Worm (Caenorhabditis elegans) whole organism, mixed stage, embryonic: ENCODE measurements around the gene rga-5.

ENCODE experiments used
- elt-1 ChIP-seq: sonication (generic microtip); optimal IDR thresholded peaks from 2 replicates; lab custom pipeline; 2017; ENCODE audit warnings: missing genetic modification characterization, mild to moderate bottlenecking, missing compliant biosample characterization, antibody characterized with exemption, moderate library complexity, borderline replicate concordance; ENCODE audit not compliant: insufficient read depth
- elt-3 ChIP-seq: fragments of 150-350 bp; optimal IDR thresholded peaks from 2 replicates; lab custom pipeline; 2014; ENCODE audit warnings: missing biosample characterization, missing genetic modification characterization
- mab-5 ChIP-seq: fragments of 150-350 bp; optimal IDR thresholded peaks from 2 replicates; lab custom pipeline; 2014; ENCODE audit warnings: missing biosample characterization, missing genetic modification characterization
- nhr-237 ChIP-seq: fragments of 150-350 bp; optimal IDR thresholded peaks from 2 replicates; lab custom pipeline; 2014; ENCODE audit warnings: missing biosample characterization, missing genetic modification characterization
- nhr-76 ChIP-seq: sonication (generic microtip); optimal IDR thresholded peaks from 2 replicates; lab custom pipeline; 2017; ENCODE audit warnings: missing biosample characterization, missing genetic modification characterization
- ztf-11 ChIP-seq: fragments of 150-350 bp; optimal IDR thresholded peaks from 2 replicates; lab custom pipeline; 2014; ENCODE audit warnings: missing biosample characterization, missing genetic modification characterization

- no peak for TF ChIP-seq elt-1 (tag; lab: Kevin White, UChicago)
- no peak for TF ChIP-seq elt-3 (tag; lab: Kevin White, UChicago)
- TF ChIP-seq ztf-11: no peak
- no peak for TF ChIP-seq mab-5 (tag; lab: Kevin White, UChicago)
- no peak for TF ChIP-seq nhr-237 (tag; lab: Kevin White, UChicago)
- no peak for TF ChIP-seq nhr-76 (tag; lab: Kevin White, UChicago)
Measured at ce11 chrIV:13860459-13860858, 32.8 kb downstream of the rga-5 start.
